Fruit fly (Drosophila melanogaster) whole organism, prepupa: Measurements from ENCODE around the gene CG7601.

Experiments
- Blimp-1 ChIP-seq: fragments of 200-800 bp; sonication (Bioruptor generic); optimal IDR thresholded peaks from 3 replicates; lab custom pipeline; 2017; ENCODE audit warnings: missing biosample characterization, missing genetic modification characterization, mild to moderate bottlenecking, moderate library complexity, missing genetic modification reagents
- CG10669 ChIP-seq: fragments of 200-800 bp; sonication (Bioruptor generic); optimal IDR thresholded peaks from 3 replicates; lab custom pipeline; 2018; ENCODE audit warnings: missing biosample characterization, mild to moderate bottlenecking, missing genetic modification characterization, moderate library complexity
- CG11294 ChIP-seq: fragments of 200-800 bp; sonication (Bioruptor generic); IDR thresholded peaks from 2 replicates; pipeline ENCODE4 v1.3.6; 2022; ENCODE audit warnings: missing biosample characterization, missing genetic modification characterization
- CG16779 ChIP-seq: fragments of 200-800 bp; sonication (Bioruptor generic); optimal IDR thresholded peaks from 3 replicates; lab custom pipeline; 2017; ENCODE audit warnings: missing biosample characterization, mild to moderate bottlenecking, missing genetic modification characterization
- CG3032 ChIP-seq: fragments of 200-800 bp; optimal IDR thresholded peaks from 2 replicates; lab custom pipeline; 2019; ENCODE audit warnings: missing biosample characterization, mild to moderate bottlenecking, missing genetic modification characterization, moderate library complexity
- CG31627 ChIP-seq: fragments of 200-800 bp; sonication (Bioruptor generic); optimal IDR thresholded peaks from 3 replicates; lab custom pipeline; 2016; ENCODE audit warnings: missing biosample characterization, missing genetic modification characterization
- CG4318 ChIP-seq: fragments of 200-800 bp; sonication (Bioruptor generic); optimal IDR thresholded peaks from 3 replicates; lab custom pipeline; 2017; ENCODE audit warnings: missing biosample characterization, mild to moderate bottlenecking, missing genetic modification characterization
- CG6163 ChIP-seq: fragments of 200-800 bp; sonication (Bioruptor generic); IDR thresholded peaks from 3 replicates; pipeline ENCODE4 v1.3.6; 2022; ENCODE audit warnings: missing biosample characterization, missing genetic modification characterization
- CG6792 ChIP-seq: fragments of 200-800 bp; sonication (Bioruptor generic); optimal IDR thresholded peaks from 3 replicates; lab custom pipeline; 2016; ENCODE audit warnings: missing biosample characterization, missing genetic modification characterization
- CG6808 ChIP-seq: fragments of 200-800 bp; sonication (Bioruptor generic); optimal IDR thresholded peaks from 3 replicates; lab custom pipeline; 2017; ENCODE audit warnings: missing biosample characterization, missing genetic modification characterization, mild to moderate bottlenecking, moderate library complexity, missing genetic modification reagents
- CG6854 ChIP-seq: fragments of 200-800 bp; sonication (Bioruptor generic); optimal IDR thresholded peaks from 2 replicates; lab custom pipeline; 2017; ENCODE audit warnings: missing biosample characterization, mild to moderate bottlenecking, missing genetic modification characterization
- CG7368 ChIP-seq: fragments of 200-800 bp; sonication (Bioruptor generic); optimal IDR thresholded peaks from 3 replicates; lab custom pipeline; 2016; ENCODE audit warnings: missing biosample characterization, missing genetic modification characterization
- CG8119 ChIP-seq: fragments of 200-800 bp; sonication (Bioruptor generic); IDR thresholded peaks from 3 replicates; pipeline ENCODE4 v1.3.6; 2022; ENCODE audit warnings: missing biosample characterization, missing genetic modification characterization
- CG8319 ChIP-seq: fragments of 200-800 bp; sonication (Bioruptor generic); optimal IDR thresholded peaks from 3 replicates; lab custom pipeline; 2016; ENCODE audit warnings: missing biosample characterization, missing genetic modification characterization
- Eip75B ChIP-seq: fragments of 200-800 bp; sonication (Bioruptor generic); optimal IDR thresholded peaks from 3 replicates; lab custom pipeline; 2016; ENCODE audit warnings: missing biosample characterization, missing genetic modification characterization
- Eip78C ChIP-seq: fragments of 200-800 bp; sonication (Bioruptor generic); peaks from one replicate; lab custom pipeline; 2016; ENCODE audit warnings: missing biosample characterization, missing genetic modification characterization
- Eip93F ChIP-seq: fragments of 200-800 bp; sonication (Bioruptor generic); optimal IDR thresholded peaks from 2 replicates; lab custom pipeline; 2016; ENCODE audit warnings: missing biosample characterization, mild to moderate bottlenecking, missing genetic modification characterization
- Ets96B ChIP-seq: fragments of 200-800 bp; optimal IDR thresholded peaks from 2 replicates; lab custom pipeline; 2019; ENCODE audit warnings: missing biosample characterization, mild to moderate bottlenecking, missing genetic modification characterization, moderate library complexity
- Gug ChIP-seq: fragments of 200-800 bp; sonication (Bioruptor generic); IDR thresholded peaks from 2 replicates; pipeline ENCODE4 v1.3.6; 2022; ENCODE audit warnings: missing biosample characterization, missing genetic modification characterization
- Hr38 ChIP-seq: sonication (Bioruptor generic); optimal IDR thresholded peaks from 2 replicates; lab custom pipeline; 2016; ENCODE audit warnings: missing biosample characterization, missing genetic modification characterization
- Hr39 ChIP-seq: fragments of 200-800 bp; sonication (Bioruptor generic); optimal IDR thresholded peaks from 2 replicates; lab custom pipeline; 2016; ENCODE audit warnings: missing biosample characterization, missing genetic modification characterization
- Lpt ChIP-seq: fragments of 200-800 bp; sonication (Bioruptor generic); optimal IDR thresholded peaks from 3 replicates; lab custom pipeline; 2016; ENCODE audit warnings: missing biosample characterization, missing genetic modification characterization
- Sox102F ChIP-seq: fragments of 200-800 bp; sonication (Bioruptor generic); optimal IDR thresholded peaks from 2 replicates; lab custom pipeline; 2016; ENCODE audit warnings: missing biosample characterization, mild to moderate bottlenecking, missing genetic modification characterization
- Sox14 ChIP-seq: fragments of 200-800 bp; sonication (Bioruptor generic); optimal IDR thresholded peaks from 3 replicates; lab custom pipeline; 2016; ENCODE audit warnings: missing biosample characterization, missing genetic modification characterization
- dsx ChIP-seq: fragments of 200-800 bp; optimal IDR thresholded peaks from 3 replicates; lab custom pipeline; 2019; ENCODE audit warnings: missing biosample characterization, mild to moderate bottlenecking, missing genetic modification characterization, moderate library complexity; ENCODE audit not compliant: poor library complexity, severe bottlenecking
- fd59A ChIP-seq: fragments of 200-800 bp; sonication (Bioruptor generic); optimal IDR thresholded peaks from 2 replicates; lab custom pipeline; 2017; ENCODE audit warnings: missing biosample characterization, mild to moderate bottlenecking, missing genetic modification characterization, missing genetic modification reagents
- fd85E ChIP-seq: fragments of 200-800 bp; sonication (Bioruptor generic); optimal IDR thresholded peaks from 3 replicates; lab custom pipeline; 2016; ENCODE audit warnings: missing biosample characterization, missing genetic modification characterization
- fkh ChIP-seq: fragments of 200-800 bp; sonication (Bioruptor generic); optimal IDR thresholded peaks from 3 replicates; lab custom pipeline; 2017; ENCODE audit warnings: missing biosample characterization, mild to moderate bottlenecking, missing genetic modification characterization, moderate library complexity
- lz ChIP-seq: fragments of 200-800 bp; sonication (Bioruptor generic); optimal IDR thresholded peaks from 3 replicates; lab custom pipeline; 2016; ENCODE audit warnings: missing biosample characterization, missing genetic modification characterization
- net ChIP-seq: fragments of 200-800 bp; sonication (Bioruptor generic); optimal IDR thresholded peaks from 3 replicates; lab custom pipeline; 2016; ENCODE audit warnings: missing biosample characterization, missing genetic modification characterization
- pdm3 ChIP-seq: fragments of 200-800 bp; sonication (Bioruptor generic); optimal IDR thresholded peaks from 3 replicates; lab custom pipeline; 2016; ENCODE audit warnings: missing biosample characterization, missing genetic modification characterization
- salr ChIP-seq, 2 experiments: fragments of 200-800 bp; sonication (Bioruptor generic); optimal IDR thresholded peaks; 3 replicates each; lab custom pipeline; 2016 to 2018; ENCODE audit warnings: missing biosample characterization in 2 of 2, missing genetic modification characterization in 2 of 2, mild to moderate bottlenecking in 1 of 2
- spab ChIP-seq: fragments of 200-800 bp; sonication (Bioruptor generic); optimal IDR thresholded peaks from 2 replicates; lab custom pipeline; 2017; ENCODE audit warnings: missing biosample characterization, mild to moderate bottlenecking, missing genetic modification characterization, missing genetic modification reagents
- ss ChIP-seq, 2 experiments: fragments of 200-800 bp; sonication (Bioruptor generic); optimal IDR thresholded peaks; 2 replicates in 1 of 2; 3 replicates in 1 of 2; lab custom pipeline; 2017 to 2018; ENCODE audit warnings: mild to moderate bottlenecking in 2 of 2, missing biosample characterization in 2 of 2, missing genetic modification characterization in 2 of 2, moderate library complexity in 1 of 2
- svp ChIP-seq: fragments of 200-800 bp; sonication (Bioruptor generic); peaks from one replicate; lab custom pipeline; 2016; ENCODE audit warnings: missing biosample characterization, missing genetic modification characterization

The CG7601 gene

DNA sequence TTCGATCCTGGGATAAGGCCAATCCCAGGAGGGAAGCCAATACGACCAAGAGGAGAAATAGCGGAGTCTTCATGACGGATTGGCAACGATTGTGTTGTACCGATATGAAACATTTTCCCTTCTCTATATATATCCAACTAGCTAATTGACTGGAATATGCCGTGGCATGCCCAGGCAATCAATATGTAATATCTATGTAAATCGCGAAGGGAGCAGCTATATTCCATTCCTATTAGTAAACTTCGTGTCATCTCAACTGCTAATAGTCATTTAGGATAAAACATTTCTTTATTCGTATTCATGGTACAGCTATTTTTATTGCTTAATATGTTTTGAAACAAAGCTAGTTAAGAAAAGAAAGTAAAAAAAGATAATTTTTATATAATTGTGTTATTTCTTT is 21.3 kb downstream of the CG7601 start, which contains the start of gene Dup99B:
TSS of gene Dup99B (minus strand) at position 101 of the 400 bp plus-strand sequence.
- TF ChIP-seq CG3032 (no peak), salr (GFP tag; optimal IDR thresholded peaks at IDR 0.05; lab: Kevin White, UChicago) (no peak), fkh (GFP tag; lab: Kevin White, UChicago) (no peak), CG31627 (GFP tag; lab: Kevin White, UChicago) (no peak), CG6808 (GFP tag; lab: Kevin White, UChicago) (no peak), Lpt (GFP tag; lab: Kevin White, UChicago) (no peak), Hr38 (GFP tag; lab: Kevin White, UChicago) (no peak), CG10669 (GFP tag; lab: Kevin White, UChicago) (no peak), fd59A (no peak), Hr39 (GFP tag; lab: Kevin White, UChicago) (no peak), CG8119 (GFP tag; lab: Robert Waterston, UW) (no peak), Blimp-1 (GFP tag; lab: Kevin White, UChicago) (no peak), CG4318 (GFP tag; lab: Kevin White, UChicago) (no peak), Eip93F (no peak), spab (GFP tag; lab: Kevin White, UChicago) (no peak), ss (GFP tag; optimal IDR thresholded peaks at IDR 0.05; lab: Kevin White, UChicago) (no peak), Sox14 (GFP tag; lab: Kevin White, UChicago) (no peak), CG11294 (no peak), CG8319 (GFP tag; lab: Kevin White, UChicago) (no peak)

DNA sequence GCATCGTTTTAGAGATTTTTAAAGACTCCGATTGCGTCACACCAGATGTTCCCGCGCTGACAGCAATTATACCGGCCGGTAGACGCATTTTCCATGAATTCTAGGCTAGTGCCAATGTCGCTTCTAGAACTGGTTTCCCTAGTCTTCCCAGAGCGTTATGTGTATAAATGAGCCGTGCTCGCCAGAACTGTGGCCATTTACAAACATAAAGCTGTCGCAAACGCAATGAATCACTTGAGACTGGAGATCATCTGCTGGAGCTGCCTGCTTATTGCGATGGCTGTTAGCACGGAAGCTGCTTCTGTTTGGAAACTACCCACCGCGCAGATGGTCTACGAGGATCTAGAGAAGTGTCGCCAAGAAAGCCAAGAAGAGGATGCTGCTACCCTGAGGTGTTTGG is 22.2 kb downstream of the CG7601 start, which contains the start of gene Obp99d:
TSS of gene Obp99d (plus strand) at position 192 of the 400 bp plus-strand sequence.
- TF ChIP-seq svp (GFP tag; lab: Kevin White, UChicago) (no peak), pdm3 (GFP tag; lab: Kevin White, UChicago) (no peak), CG6808 (GFP tag; lab: Kevin White, UChicago) (no peak), CG6854 (GFP tag; lab: Kevin White, UChicago) (no peak), CG10669 (GFP tag; lab: Kevin White, UChicago) (no peak), CG6792 (GFP tag; lab: Kevin White, UChicago) (no peak), CG31627 (GFP tag; lab: Kevin White, UChicago) (no peak), CG7368 (GFP tag; lab: Kevin White, UChicago) (no peak), Hr39 (GFP tag; lab: Kevin White, UChicago) (no peak), dsx (no peak)

dm6 chr3R:29711434-29711833 is 25.1 kb downstream of the CG7601 start:
- TF ChIP-seq Eip75B (no peak), Sox102F (GFP tag; lab: Kevin White, UChicago) (no peak), Hr38 (GFP tag; lab: Kevin White, UChicago) (no peak), Eip78C (peak; percentile 13), lz (GFP tag; lab: Kevin White, UChicago) (no peak), CG7368 (GFP tag; lab: Kevin White, UChicago) (no peak)
- TF ChIP-seq, all 60 proteins: peak for 1

DNA sequence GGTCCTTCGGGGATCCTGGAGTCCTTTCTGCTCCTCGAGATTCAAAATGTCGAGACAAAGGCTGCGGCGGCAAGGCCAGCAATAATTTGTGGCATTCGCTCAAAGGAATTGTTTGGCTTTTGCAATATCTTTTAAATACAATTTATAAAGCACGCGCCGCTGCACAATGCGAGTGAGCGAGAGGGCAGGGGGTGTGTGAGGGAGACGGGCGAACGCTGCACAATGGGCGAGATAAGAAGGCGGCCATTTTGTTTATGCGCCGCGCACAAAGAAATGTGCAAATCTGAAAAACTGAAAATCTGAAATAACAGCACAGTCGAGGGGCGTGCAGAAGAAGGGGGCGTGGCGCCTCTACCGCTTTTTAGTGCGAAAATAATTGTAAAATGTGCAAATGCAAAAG is 28.2 kb downstream of the CG7601 start:
- no peak for TF ChIP-seq fd85E
- no peak for TF ChIP-seq CG16779 (tag; lab: Kevin White, UChicago)
- no peak for TF ChIP-seq CG6163 (GFP tag; lab: Robert Waterston, UW)
- no peak for TF ChIP-seq net (GFP tag; lab: Kevin White, UChicago)
- TF ChIP-seq Ets96B (tag; lab: Kevin White, UChicago) = no peak
- no peak for TF ChIP-seq lz (GFP tag; lab: Kevin White, UChicago)
- TF ChIP-seq svp (GFP tag; lab: Kevin White, UChicago) = peak; percentile 4
- TF ChIP-seq Eip75B = no peak
- no peak for TF ChIP-seq Blimp-1 (GFP tag; lab: Kevin White, UChicago)
- no peak for TF ChIP-seq spab (GFP tag; lab: Kevin White, UChicago)
- TF ChIP-seq Hr39 (GFP tag; lab: Kevin White, UChicago) = no peak
- peak; percentile 55 for TF ChIP-seq Sox14 (GFP tag; lab: Kevin White, UChicago)
- TF ChIP-seq Gug = no peak
- TF ChIP-seq Lpt (GFP tag; lab: Kevin White, UChicago) = no peak
- no peak for TF ChIP-seq fkh (GFP tag; lab: Kevin White, UChicago)
